Worm (Caenorhabditis elegans): Measurements from ENCODE around the gene ugt-16.

DNA sequence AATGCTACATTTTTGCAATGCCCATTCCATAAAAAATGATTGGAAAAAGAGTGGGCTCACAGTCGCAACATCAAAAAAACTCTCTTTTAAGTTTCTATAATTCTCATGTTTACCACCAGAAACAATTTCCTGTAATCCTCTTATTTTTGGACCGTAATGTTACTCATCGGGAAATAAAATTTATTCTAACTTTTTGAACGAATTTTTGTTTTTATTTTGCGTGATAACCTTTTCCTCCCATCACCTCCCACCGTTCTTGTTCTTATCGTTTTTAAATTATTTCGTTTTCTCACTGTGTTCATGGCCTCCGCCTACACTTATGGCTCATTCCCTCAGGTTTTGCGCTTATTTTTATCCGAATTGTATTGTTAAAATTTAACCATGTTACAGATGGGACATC lies 34.3 kb downstream of the ugt-16 start, which contains the start of gene anp-1:
- TF ChIP-seq lin-35 (GFP tag; optimal IDR thresholded peaks at IDR 0.05) (no peak), Y95B8A.8 (GFP tag; IDR thresholded peaks at IDR 0.05) (no peak), ama-1 (optimal IDR thresholded peaks at IDR 0.05) (no peak), ama-1 (GFP tag; optimal IDR thresholded peaks at IDR 0.05) (no peak), zim-3 (tag; optimal IDR thresholded peaks at IDR 0.05) (no peak), mcd-1 (GFP tag; IDR thresholded peaks at IDR 0.05) (no peak), chd-7 (tag; optimal IDR thresholded peaks at IDR 0.05) (no peak), sdz-38 (tag; optimal IDR thresholded peaks at IDR 0.05) (no peak), ztf-6 (GFP tag; IDR thresholded peaks at IDR 0.05) (no peak), akir-1 (GFP tag; optimal IDR thresholded peaks at IDR 0.05) (no peak), unc-62 (GFP tag; optimal IDR thresholded peaks at IDR 0.05) (no peak), F37B4.10 (GFP tag; IDR thresholded peaks at IDR 0.05) (no peak), lsl-1 (GFP tag; optimal IDR thresholded peaks at IDR 0.05) (no peak), F49E8.2 (tag; optimal IDR thresholded peaks at IDR 0.05; ENCODE audit: insufficient read depth) (no peak), cebp-1 (GFP tag; IDR thresholded peaks at IDR 0.05) (no peak), cebp-1 (tag; optimal IDR thresholded peaks at IDR 0.05) (no peak)
